Worm (Caenorhabditis elegans) whole organism, L3 larva: Measurements from ENCODE around the gene ubc-17.

Source experiments
- ceh-28 ChIP-seq: fragments of 150-350 bp; optimal IDR thresholded peaks from 2 replicates; lab custom pipeline; 2014; ENCODE audit warnings: missing biosample characterization, missing genetic modification reagents, missing genetic modification characterization
- elt-1 ChIP-seq: fragments of 150-350 bp; optimal IDR thresholded peaks from 2 replicates; lab custom pipeline; 2014; ENCODE audit warnings: missing biosample characterization, missing genetic modification characterization
- fkh-10 ChIP-seq: sonication (generic microtip); optimal IDR thresholded peaks from 2 replicates; lab custom pipeline; 2017; ENCODE audit warnings: missing biosample characterization, missing genetic modification reagents, missing genetic modification characterization
- fos-1 ChIP-seq: fragments of 150-350 bp; optimal IDR thresholded peaks from 2 replicates; lab custom pipeline; 2014; ENCODE audit warnings: missing biosample characterization, missing genetic modification characterization
- lin-15B ChIP-seq: fragments of 150-350 bp; optimal IDR thresholded peaks from 2 replicates; lab custom pipeline; 2014; ENCODE audit warnings: missing biosample characterization, missing genetic modification characterization
- lin-39 ChIP-seq: fragments of 150-350 bp; optimal IDR thresholded peaks from 2 replicates; lab custom pipeline; 2018; ENCODE audit warnings: missing biosample characterization, missing genetic modification reagents, missing genetic modification characterization
- nfya-1 ChIP-seq: sonication (generic microtip); optimal IDR thresholded peaks from 2 replicates; lab custom pipeline; 2017; ENCODE audit warnings: missing genetic modification characterization, mild to moderate bottlenecking, missing compliant biosample characterization, antibody characterized with exemption, moderate library complexity; ENCODE audit not compliant: insufficient read depth
- nhr-25 ChIP-seq: sonication (generic microtip); optimal IDR thresholded peaks from 2 replicates; lab custom pipeline; 2017; ENCODE audit warnings: missing biosample characterization, missing genetic modification characterization
- nhr-28 ChIP-seq: fragments of 150-350 bp; optimal IDR thresholded peaks from 2 replicates; lab custom pipeline; 2014; ENCODE audit warnings: missing biosample characterization, missing genetic modification characterization
- nhr-76 ChIP-seq: fragments of 150-350 bp; sonication (generic microtip); optimal IDR thresholded peaks from 5 replicates; lab custom pipeline; 2014; ENCODE audit warnings: missing biosample characterization, missing genetic modification characterization
- nhr-77 ChIP-seq: fragments of 150-350 bp; optimal IDR thresholded peaks from 2 replicates; lab custom pipeline; 2014; ENCODE audit warnings: missing biosample characterization, missing genetic modification characterization
- sea-2 ChIP-seq: fragments of 150-350 bp; sonication (generic microtip); optimal IDR thresholded peaks from 4 replicates; lab custom pipeline; 2014; ENCODE audit warnings: missing biosample characterization, missing genetic modification reagents, missing genetic modification characterization
- snpc-4 ChIP-seq: fragments of 150-350 bp; optimal IDR thresholded peaks from 2 replicates; lab custom pipeline; 2014; ENCODE audit warnings: missing biosample characterization, missing genetic modification characterization
- unc-39 ChIP-seq: sonication (generic microtip); optimal IDR thresholded peaks from 4 replicates; lab custom pipeline; 2017; ENCODE audit warnings: missing biosample characterization, missing genetic modification characterization

DNA sequence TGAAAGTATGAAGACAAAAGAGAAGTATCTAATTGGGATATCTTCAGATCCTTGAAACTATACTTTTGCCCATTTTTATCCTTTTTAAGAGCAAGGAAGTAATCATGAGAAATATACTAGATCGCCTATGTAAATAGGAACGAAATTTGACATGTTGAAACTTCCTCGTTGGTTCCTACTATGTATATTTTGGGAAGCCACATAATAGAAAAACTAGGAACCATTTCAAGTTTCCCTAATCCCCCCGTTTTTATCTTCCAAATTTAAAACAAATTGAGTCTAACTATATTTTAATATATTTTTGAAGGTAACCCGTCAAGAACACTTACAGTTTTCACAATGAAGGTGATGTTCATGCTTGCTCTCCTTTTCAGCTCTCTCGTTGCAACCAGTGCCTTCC is 21.6 kb upstream of the ubc-17 start, which contains the start of gene flp-26:
- TF ChIP-seq elt-1 (tag; lab: Kevin White, UChicago) (no peak), lin-39 (no peak), lin-15B (tag; lab: Kevin White, UChicago) (no peak), nhr-77 (tag; lab: Kevin White, UChicago) (no peak), nhr-76 (no peak), fos-1 (no peak), nfya-1 (tag; lab: Kevin White, UChicago) (no peak), sea-2 (GFP tag; lab: Kevin White, UChicago) (no peak), ceh-28 (tag; lab: Kevin White, UChicago) (no peak), nhr-25 (tag; lab: Kevin White, UChicago) (no peak), nhr-28 (tag; lab: Kevin White, UChicago) (no peak), fkh-10 (GFP tag; lab: Kevin White, UChicago) (no peak), unc-39 (tag; lab: Kevin White, UChicago) (no peak), snpc-4 (tag; lab: Kevin White, UChicago) (no peak)
